Fruit fly (Drosophila melanogaster): ENCODE data around the gene RhoGAP92B.

RhoGAP92B gene

DNA sequence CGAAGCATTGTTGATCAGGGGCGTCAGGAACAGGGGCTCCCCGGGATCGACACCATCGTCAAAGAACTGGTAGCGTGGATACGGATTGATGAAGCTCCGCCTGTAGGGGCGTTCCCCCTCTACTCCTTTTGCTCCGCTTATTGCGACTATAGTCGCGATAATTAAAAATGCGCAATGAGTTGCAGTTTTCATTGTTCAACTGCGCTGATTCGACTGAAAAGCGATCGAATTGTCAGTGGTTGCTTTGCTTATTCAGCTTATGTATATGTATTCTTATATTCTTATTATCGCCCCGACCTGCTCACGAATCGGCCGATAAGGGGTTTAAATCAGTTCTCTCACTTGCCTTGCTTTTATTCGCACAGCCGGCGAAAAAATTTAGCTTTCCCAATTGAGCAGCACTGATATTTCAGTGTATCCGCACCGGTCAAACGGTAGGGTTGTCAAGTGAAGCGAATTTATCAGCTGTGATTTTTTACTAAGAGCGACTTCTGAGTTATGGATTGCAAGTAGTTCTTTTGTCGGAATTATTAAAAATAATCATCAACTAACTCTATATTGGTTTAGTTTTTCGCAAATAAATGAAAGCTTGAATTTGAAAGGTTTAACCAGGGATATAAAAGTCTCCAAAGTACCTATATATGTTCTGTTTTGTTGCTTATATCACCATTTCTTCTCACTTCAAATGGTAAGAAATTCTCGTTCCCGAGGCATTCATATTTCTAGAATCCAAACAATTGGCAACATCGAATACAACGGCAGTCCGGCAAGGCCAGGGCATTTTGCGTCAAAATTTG lies 40.8 kb upstream of the RhoGAP92B start, which contains the start of the genes CG4572 and CG4686:
CG4572 (minus strand) TSS at position 415 of the 797 bp plus-strand sequence.
CG4686 (plus strand) TSS at position 518 of the 797 bp plus-strand sequence.
- TF ChIP-seq toe (GFP tag; optimal IDR thresholded peaks at IDR 0.05), result peak; percentile 77
- peak; percentile 64 for TF ChIP-seq ovo (GFP tag; optimal IDR thresholded peaks at IDR 0.05)
- peak; percentile 99 for TF ChIP-seq tj (GFP tag; optimal IDR thresholded peaks at IDR 0.05)
- TF ChIP-seq CG12768 (GFP tag; optimal IDR thresholded peaks at IDR 0.05), result peak; percentile 78
- peak; percentile 82 for TF ChIP-seq bab1 (GFP tag; optimal IDR thresholded peaks at IDR 0.05)
- TF ChIP-seq CG5204 (GFP tag; optimal IDR thresholded peaks at IDR 0.05), result peak; percentile 90
- TF ChIP-seq Crg-1 (GFP tag; optimal IDR thresholded peaks at IDR 0.05), result peak; percentile 82
- TF ChIP-seq kay (GFP tag; ENCODE audit: borderline replicate concordance), result no peak
- peak; percentile 88 for TF ChIP-seq CG7045 (GFP tag; optimal IDR thresholded peaks at IDR 0.05)
- TF ChIP-seq pad (GFP tag; optimal IDR thresholded peaks at IDR 0.05), result peak; percentile 69
- TF ChIP-seq Mnt (GFP tag; optimal IDR thresholded peaks at IDR 0.05), result peak; percentile 55
- peak; percentile 97 for TF ChIP-seq CG14711 (tag; optimal IDR thresholded peaks at IDR 0.05)
- peak; percentile 65 for TF ChIP-seq Clk (GFP tag; optimal IDR thresholded peaks at IDR 0.05)
- peak; percentile 75 for TF ChIP-seq cic (GFP tag; optimal IDR thresholded peaks at IDR 0.05)
- peak; percentile 87 for TF ChIP-seq CG11617 (GFP tag; optimal IDR thresholded peaks at IDR 0.05)
- TF ChIP-seq cnc (optimal IDR thresholded peaks at IDR 0.05), result peak; percentile 84 to 96
- peak; percentile 77 for TF ChIP-seq CG7101 (tag; optimal IDR thresholded peaks at IDR 0.05)
- peak; percentile 72 for TF ChIP-seq CG33017 (tag; optimal IDR thresholded peaks at IDR 0.05)
- TF ChIP-seq CG1620 (GFP tag; optimal IDR thresholded peaks at IDR 0.05), result peak; percentile 73
- TF ChIP-seq Hr96 (GFP tag; optimal IDR thresholded peaks at IDR 0.05), result peak; percentile 91

DNA sequence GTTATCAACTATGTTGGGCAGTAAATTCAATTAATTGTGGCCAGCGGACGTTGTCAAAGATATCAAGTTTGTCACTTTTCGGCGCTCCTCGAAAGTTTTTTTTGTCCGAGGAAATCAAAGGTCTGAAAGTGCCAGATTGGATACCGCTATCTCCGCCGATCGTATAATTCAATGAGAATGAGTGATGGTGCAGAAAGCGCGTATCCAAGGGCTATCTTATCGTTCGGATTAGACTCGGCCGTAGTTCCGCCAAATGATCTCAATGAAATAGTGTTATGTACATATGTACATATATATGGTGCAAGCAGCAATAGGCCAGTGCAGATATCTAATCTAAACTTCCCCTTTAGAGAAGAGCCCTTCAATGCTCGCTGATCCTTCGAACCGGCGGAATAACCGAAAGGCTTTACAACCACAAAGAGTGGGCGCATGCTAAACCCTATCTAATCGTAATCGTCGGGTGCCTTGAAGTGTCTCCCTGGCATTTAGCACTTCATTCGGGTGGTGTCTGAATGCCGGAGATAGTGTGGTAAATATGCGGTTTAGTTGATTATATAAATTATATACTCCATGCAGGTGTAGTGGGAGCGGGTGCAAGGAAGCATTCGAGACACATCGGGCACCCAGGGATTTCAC lies 31.7 kb upstream of the RhoGAP92B start:
- TF ChIP-seq Hr96 (GFP tag; optimal IDR thresholded peaks at IDR 0.05) (no peak), Clk (GFP tag; optimal IDR thresholded peaks at IDR 0.05) (no peak), cic (GFP tag; optimal IDR thresholded peaks at IDR 0.05) (peak; percentile 90), Crg-1 (GFP tag; optimal IDR thresholded peaks at IDR 0.05) (peak; percentile 8), Mnt (GFP tag; optimal IDR thresholded peaks at IDR 0.05) (peak; percentile 2)

DNA sequence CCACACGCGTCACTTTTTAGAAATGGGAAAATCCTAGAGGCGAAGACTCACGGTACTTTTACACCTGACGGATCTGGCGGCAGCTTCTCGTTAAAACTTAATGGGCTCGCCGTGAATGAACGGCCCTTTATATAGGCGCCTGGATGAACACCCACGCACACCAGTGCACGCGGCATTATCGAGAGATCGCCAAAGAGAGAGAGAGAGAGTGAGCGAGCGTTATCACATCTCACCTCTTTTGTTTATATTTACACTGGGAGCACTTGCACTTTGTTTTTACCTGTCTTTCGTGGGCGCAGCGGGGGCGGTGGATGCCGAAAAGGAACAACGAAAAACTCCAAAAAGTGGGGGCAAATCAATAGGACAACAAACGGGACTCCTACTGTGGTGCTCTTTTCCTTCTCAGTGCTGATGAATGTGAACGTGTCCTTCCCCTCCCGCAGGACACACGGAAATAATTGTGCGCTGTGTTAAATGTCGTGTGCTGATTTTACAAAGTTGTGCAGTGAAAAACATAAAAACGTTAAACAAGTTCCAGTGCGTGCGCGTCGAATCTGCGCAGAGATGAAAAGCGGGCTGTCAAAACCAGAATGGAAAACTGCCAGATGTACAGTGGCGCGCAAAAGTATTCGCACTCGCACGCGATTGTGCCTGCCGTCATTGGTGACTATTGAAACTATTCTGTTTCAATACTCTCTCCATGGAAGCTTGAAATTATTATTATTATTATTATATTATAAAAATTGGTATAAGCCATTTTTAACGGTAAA lies 29.7 kb upstream of the RhoGAP92B start, which contains the start of gene Mrp5:
Mrp5 (minus strand) TSS at position 561 of the 770 bp plus-strand sequence.
- peak; percentile 56 for TF ChIP-seq CG12768 (GFP tag; optimal IDR thresholded peaks at IDR 0.05)
- TF ChIP-seq cic (GFP tag; optimal IDR thresholded peaks at IDR 0.05), result peak; percentile 61
- peak; percentile 30 for TF ChIP-seq Hr96 (GFP tag; optimal IDR thresholded peaks at IDR 0.05)
- TF ChIP-seq Crg-1 (GFP tag; optimal IDR thresholded peaks at IDR 0.05), result no peak
- peak; percentile 42 for TF ChIP-seq pad (GFP tag; optimal IDR thresholded peaks at IDR 0.05)
- TF ChIP-seq Mnt (GFP tag; optimal IDR thresholded peaks at IDR 0.05), result no peak
- no peak for TF ChIP-seq CG7045 (GFP tag; optimal IDR thresholded peaks at IDR 0.05)
- TF ChIP-seq CG7101 (tag; optimal IDR thresholded peaks at IDR 0.05), result no peak

DNA sequence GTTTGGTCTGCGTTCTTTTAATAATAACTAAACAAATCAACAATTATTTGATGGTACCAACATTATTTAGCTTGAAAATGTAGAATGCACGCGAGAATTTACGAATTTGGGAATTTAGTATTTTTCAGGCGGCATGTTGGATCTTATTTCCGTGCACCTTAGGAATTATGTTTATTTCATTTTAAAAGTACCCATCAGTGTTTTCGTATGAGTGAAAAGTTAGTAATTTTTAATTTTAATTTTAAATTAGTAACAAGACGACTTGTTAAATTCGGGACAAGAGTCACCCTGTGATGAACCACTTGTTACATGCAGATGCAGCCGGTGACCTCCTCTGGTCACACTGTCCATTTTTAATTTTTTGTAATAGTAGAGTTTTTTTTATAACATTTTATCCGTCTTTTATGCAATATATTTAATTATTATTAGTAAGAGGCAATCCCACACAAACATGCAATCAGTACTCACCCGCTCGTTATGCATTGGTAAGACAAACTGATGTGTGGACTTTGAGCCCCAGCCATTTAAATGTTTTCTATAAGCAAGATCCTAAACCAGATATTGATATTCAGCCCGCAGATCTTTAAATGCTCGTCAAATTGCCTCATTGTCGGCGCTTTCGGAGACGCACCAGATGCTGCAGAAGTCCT lies 27.4 kb upstream of the RhoGAP92B start, which contains the start of the genes CG17186 and Arc42:
CG17186 (minus strand) TSS at position 88 of the 650 bp plus-strand sequence.
Arc42 (plus strand) TSS at position 311 of the 650 bp plus-strand sequence.
- TF ChIP-seq CG5204 (GFP tag; optimal IDR thresholded peaks at IDR 0.05) (no peak), Crg-1 (GFP tag; optimal IDR thresholded peaks at IDR 0.05) (peak; percentile 20), CG7045 (GFP tag; optimal IDR thresholded peaks at IDR 0.05) (no peak), CG11617 (GFP tag; optimal IDR thresholded peaks at IDR 0.05) (peak; percentile 28), Clk (GFP tag; optimal IDR thresholded peaks at IDR 0.05) (no peak), Hr96 (GFP tag; optimal IDR thresholded peaks at IDR 0.05) (no peak), cic (GFP tag; optimal IDR thresholded peaks at IDR 0.05) (no peak), tj (GFP tag; optimal IDR thresholded peaks at IDR 0.05) (no peak), pad (GFP tag; optimal IDR thresholded peaks at IDR 0.05) (peak; percentile 6), Mnt (GFP tag; optimal IDR thresholded peaks at IDR 0.05) (peak; percentile 63), CG12768 (GFP tag; optimal IDR thresholded peaks at IDR 0.05) (peak; percentile 66), cnc (optimal IDR thresholded peaks at IDR 0.05) (no peak), CG7101 (tag; optimal IDR thresholded peaks at IDR 0.05) (no peak), CG1620 (GFP tag; optimal IDR thresholded peaks at IDR 0.05) (peak; percentile 29), bab1 (GFP tag; optimal IDR thresholded peaks at IDR 0.05) (peak; percentile 62), CG14711 (tag; optimal IDR thresholded peaks at IDR 0.05) (peak; percentile 33), kay (GFP tag; ENCODE audit: borderline replicate concordance) (no peak), ovo (GFP tag; optimal IDR thresholded peaks at IDR 0.05) (no peak), CG33017 (tag; optimal IDR thresholded peaks at IDR 0.05) (no peak), toe (GFP tag; optimal IDR thresholded peaks at IDR 0.05) (no peak)
